Worm (Caenorhabditis elegans) whole organism, L1 larva: Measurements from ENCODE around the gene sra-4.

Experiments used
- C04F5.9 ChIP-seq: sonication (generic microtip); optimal IDR thresholded peaks from 2 replicates; lab custom pipeline; 2016; ENCODE audit warnings: missing genetic modification characterization, missing compliant biosample characterization
- F16B12.6 ChIP-seq: fragments of 150-350 bp; optimal IDR thresholded peaks from 2 replicates; lab custom pipeline; 2014; ENCODE audit warnings: missing biosample characterization, missing genetic modification characterization
- aha-1 ChIP-seq: fragments of 150-350 bp; optimal IDR thresholded peaks from 2 replicates; lab custom pipeline; 2014; ENCODE audit warnings: missing biosample characterization, missing genetic modification characterization
- aly-2 ChIP-seq: fragments of 150-350 bp; optimal IDR thresholded peaks from 2 replicates; lab custom pipeline; 2014; ENCODE audit warnings: missing biosample characterization, missing genetic modification characterization
- blmp-1 ChIP-seq: fragments of 150-350 bp; optimal IDR thresholded peaks from 2 replicates; lab custom pipeline; 2014; ENCODE audit warnings: missing biosample characterization, missing genetic modification characterization
- ceh-63 ChIP-seq: fragments of 200-800 bp; sonication (Bioruptor generic); optimal IDR thresholded peaks from 2 replicates; lab custom pipeline; 2018; ENCODE audit warnings: mild to moderate bottlenecking, missing genetic modification characterization, missing compliant biosample characterization
- ceh-8 ChIP-seq: fragments of 200-800 bp; sonication (Bioruptor generic); optimal IDR thresholded peaks from 2 replicates; lab custom pipeline; 2018; ENCODE audit warnings: mild to moderate bottlenecking, missing genetic modification characterization, moderate library complexity, missing compliant biosample characterization
- ceh-88 ChIP-seq: fragments of 200-800 bp; sonication (Bioruptor generic); IDR thresholded peaks from 2 replicates; pipeline ENCODE4 v1.3.6; 2022; ENCODE audit warnings: missing genetic modification characterization, missing compliant biosample characterization
- ceh-90 ChIP-seq: sonication (generic microtip); optimal IDR thresholded peaks from 2 replicates; lab custom pipeline; 2016; ENCODE audit warnings: missing genetic modification characterization, missing compliant biosample characterization
- ces-1 ChIP-seq: fragments of 150-350 bp; optimal IDR thresholded peaks from 2 replicates; lab custom pipeline; 2014; ENCODE audit warnings: missing biosample characterization, missing genetic modification reagents, missing genetic modification characterization
- dpl-1 ChIP-seq, 3 experiments: fragments of 150-350 bp in 2 of 3; sonication (generic microtip) in 1 of 3; optimal IDR thresholded peaks; 2 replicates each; lab custom pipeline; 2014 to 2017; ENCODE audit warnings: missing biosample characterization in 3 of 3, missing genetic modification characterization in 3 of 3, missing genetic modification reagents in 3 of 3
- efl-3 ChIP-seq: fragments of 200-800 bp; sonication (Bioruptor generic); optimal IDR thresholded peaks from 2 replicates; lab custom pipeline; 2018; ENCODE audit warnings: mild to moderate bottlenecking, missing genetic modification characterization, missing compliant biosample characterization
- elt-2 ChIP-seq: sonication (generic microtip); optimal IDR thresholded peaks from 2 replicates; lab custom pipeline; 2016; ENCODE audit warnings: missing genetic modification characterization, mild to moderate bottlenecking, inconsistent platforms, missing compliant biosample characterization, missing genetic modification reagents
- elt-3 ChIP-seq, 6 experiments: fragments of 150-350 bp in 1 of 6; sonication (generic microtip); optimal IDR thresholded peaks; 2 replicates each; lab custom pipeline; 2017 to 2018; ENCODE audit warnings: missing biosample characterization in 6 of 6, missing genetic modification characterization in 6 of 6, inconsistent platforms in 1 of 6
- fkh-10 ChIP-seq: sonication (generic microtip); optimal IDR thresholded peaks from 2 replicates; lab custom pipeline; 2017; ENCODE audit warnings: missing biosample characterization, missing genetic modification reagents, missing genetic modification characterization
- fos-1 ChIP-seq: fragments of 150-350 bp; optimal IDR thresholded peaks from 2 replicates; lab custom pipeline; 2014; ENCODE audit warnings: missing biosample characterization, missing genetic modification characterization
- grh-1 ChIP-seq: fragments of 200-800 bp; sonication (Bioruptor generic); IDR thresholded peaks from 2 replicates; pipeline ENCODE4 v1.3.6; 2022; ENCODE audit warnings: missing genetic modification reagents, missing genetic modification characterization, missing compliant biosample characterization
- hlh-17 ChIP-seq: fragments of 200-800 bp; sonication (Bioruptor generic); optimal IDR thresholded peaks from 2 replicates; lab custom pipeline; 2018; ENCODE audit warnings: missing genetic modification characterization, mild to moderate bottlenecking, missing compliant biosample characterization, moderate library complexity, borderline replicate concordance
- hlh-4 ChIP-seq: sonication (generic microtip); optimal IDR thresholded peaks from 2 replicates; lab custom pipeline; 2016; ENCODE audit warnings: mild to moderate bottlenecking, missing genetic modification characterization, missing compliant biosample characterization
- hpl-2 ChIP-seq: fragments of 150-350 bp; optimal IDR thresholded peaks from 2 replicates; lab custom pipeline; 2014; ENCODE audit warnings: missing biosample characterization, missing genetic modification reagents, missing genetic modification characterization
- lin-13 ChIP-seq: fragments of 150-350 bp; optimal IDR thresholded peaks from 2 replicates; lab custom pipeline; 2014; ENCODE audit warnings: missing biosample characterization, missing genetic modification reagents, missing genetic modification characterization
- lir-3 ChIP-seq: sonication (generic microtip); optimal IDR thresholded peaks from 2 replicates; lab custom pipeline; 2016; ENCODE audit warnings: mild to moderate bottlenecking, missing genetic modification characterization, moderate library complexity, missing compliant biosample characterization; ENCODE audit not compliant: poor library complexity
- lsy-2 ChIP-seq, 2 experiments: fragments of 150-350 bp; optimal IDR thresholded peaks; 2 replicates each; lab custom pipeline; 2014; ENCODE audit warnings: missing biosample characterization in 2 of 2, missing genetic modification characterization in 2 of 2
- mdl-1 ChIP-seq, 2 experiments: fragments of 150-350 bp; optimal IDR thresholded peaks; 2 replicates each; lab custom pipeline; 2014 to 2017; ENCODE audit warnings: missing biosample characterization in 2 of 2, missing genetic modification characterization in 2 of 2, inconsistent platforms in 1 of 2
- mef-2 ChIP-seq: fragments of 150-350 bp; optimal IDR thresholded peaks from 2 replicates; lab custom pipeline; 2014; ENCODE audit warnings: missing biosample characterization, missing genetic modification characterization
- mep-1 ChIP-seq: fragments of 150-350 bp; optimal IDR thresholded peaks from 2 replicates; lab custom pipeline; 2014; ENCODE audit warnings: missing biosample characterization, missing genetic modification characterization
- nhr-11 ChIP-seq: fragments of 150-350 bp; optimal IDR thresholded peaks from 2 replicates; lab custom pipeline; 2014; ENCODE audit warnings: missing biosample characterization, missing genetic modification characterization
- nhr-237 ChIP-seq: fragments of 150-350 bp; optimal IDR thresholded peaks from 2 replicates; lab custom pipeline; 2014; ENCODE audit warnings: missing biosample characterization, missing genetic modification characterization
- nhr-28 ChIP-seq: fragments of 150-350 bp; optimal IDR thresholded peaks from 2 replicates; lab custom pipeline; 2014; ENCODE audit warnings: missing biosample characterization, missing genetic modification characterization
- nhr-76 ChIP-seq: sonication (generic microtip); optimal IDR thresholded peaks from 2 replicates; lab custom pipeline; 2017; ENCODE audit warnings: missing biosample characterization, missing genetic modification characterization
- nhr-77 ChIP-seq: fragments of 150-350 bp; optimal IDR thresholded peaks from 2 replicates; lab custom pipeline; 2014; ENCODE audit warnings: missing biosample characterization, missing genetic modification characterization
- nhr-90 ChIP-seq: sonication (generic microtip); optimal IDR thresholded peaks from 2 replicates; lab custom pipeline; 2016; ENCODE audit warnings: mild to moderate bottlenecking, missing genetic modification characterization, missing compliant biosample characterization; ENCODE audit not compliant: poor library complexity
- pax-3 ChIP-seq: fragments of 200-800 bp; sonication (Bioruptor generic); optimal IDR thresholded peaks from 2 replicates; lab custom pipeline; 2018; ENCODE audit warnings: mild to moderate bottlenecking, missing genetic modification characterization, moderate library complexity, missing compliant biosample characterization
- skn-1 ChIP-seq: fragments of 150-350 bp; optimal IDR thresholded peaks from 2 replicates; lab custom pipeline; 2014; ENCODE audit warnings: missing biosample characterization, missing genetic modification characterization
- snu-23 ChIP-seq: sonication (generic microtip); optimal IDR thresholded peaks from 2 replicates; lab custom pipeline; 2016; ENCODE audit warnings: missing genetic modification characterization, missing compliant biosample characterization
- sox-4 ChIP-seq: sonication (generic microtip); optimal IDR thresholded peaks from 2 replicates; lab custom pipeline; 2016; ENCODE audit warnings: missing genetic modification characterization, missing compliant biosample characterization
- sptf-1 ChIP-seq: fragments of 150-350 bp; optimal IDR thresholded peaks from 2 replicates; lab custom pipeline; 2014; ENCODE audit warnings: missing biosample characterization, missing genetic modification characterization
- tlp-1 ChIP-seq: fragments of 150-350 bp; optimal IDR thresholded peaks from 2 replicates; lab custom pipeline; 2014; ENCODE audit warnings: missing biosample characterization, missing genetic modification characterization
- ztf-11 ChIP-seq, 2 experiments: sonication (generic microtip); optimal IDR thresholded peaks; 2 replicates each; lab custom pipeline; 2016 to 2017; ENCODE audit warnings: missing genetic modification characterization in 2 of 2, missing biosample characterization in 1 of 2, missing compliant biosample characterization in 1 of 2

sra-4 gene

ce11 chrII:9528480-9528879 is 14.2 kb downstream of the sra-4 start, which contains the start of gene sra-2:
TSS of gene sra-2 (plus strand) at chrII:9528780.
- TF ChIP-seq F16B12.6 (tag; lab: Kevin White, UChicago) (no peak), ceh-88 (GFP tag; lab: Robert Waterston, UW) (no peak), efl-3 (GFP tag; lab: Kevin White, UChicago) (no peak), fos-1 (tag; lab: Kevin White, UChicago) (no peak), snu-23 (GFP tag; lab: Kevin White, UChicago) (no peak), ceh-63 (GFP tag; lab: Kevin White, UChicago) (no peak), C04F5.9 (tag; lab: Kevin White, UChicago) (no peak), grh-1 (GFP tag; lab: Robert Waterston, UW) (no peak), mep-1 (no peak), pax-3 (no peak), dpl-1 (GFP tag; optimal IDR thresholded peaks at IDR 0.05; lab: Kevin White, UChicago) (no peak), elt-3 (tag; optimal IDR thresholded peaks at IDR 0.05; lab: Kevin White, UChicago) (no peak), blmp-1 (tag; lab: Kevin White, UChicago) (no peak), mdl-1 (tag; optimal IDR thresholded peaks at IDR 0.05; lab: Kevin White, UChicago) (no peak), nhr-90 (tag; lab: Kevin White, UChicago) (no peak), mef-2 (tag; lab: Kevin White, UChicago) (no peak), sptf-1 (tag; lab: Kevin White, UChicago) (no peak), nhr-77 (tag; lab: Kevin White, UChicago) (no peak), ces-1 (no peak)

ce11 chrII:9523539-9524224 is 19.0 kb downstream of the sra-4 start, which contains the start of gene mex-6:
TSS of gene mex-6 (plus strand) at chrII:9524174.
- TF ChIP-seq pax-3 (no peak), nhr-237 (tag; lab: Kevin White, UChicago) (no peak), aly-2 (no peak), ceh-90 (tag; lab: Kevin White, UChicago) (no peak), fkh-10 (GFP tag; lab: Kevin White, UChicago) (no peak), elt-2 (tag; lab: Kevin White, UChicago) (no peak), hlh-17 (GFP tag; lab: Kevin White, UChicago) (no peak), hpl-2 (no peak), ceh-8 (GFP tag; lab: Kevin White, UChicago) (no peak), skn-1 (no peak), blmp-1 (tag; lab: Kevin White, UChicago) (no peak), nhr-11 (tag; lab: Kevin White, UChicago) (no peak), lsy-2 (tag; optimal IDR thresholded peaks at IDR 0.05; lab: Kevin White, UChicago) (no peak), F16B12.6 (tag; lab: Kevin White, UChicago) (no peak)

- TF ChIP-seq nhr-28 (no peak), lin-13 (GFP tag; lab: Kevin White, UChicago) (no peak), ztf-11 (tag; optimal IDR thresholded peaks at IDR 0.05; lab: Kevin White, UChicago) (no peak), tlp-1 (tag; lab: Kevin White, UChicago) (no peak), lsy-2 (tag; optimal IDR thresholded peaks at IDR 0.05; lab: Kevin White, UChicago) (no peak), hlh-4 (no peak), lir-3 (no peak), aly-2 (no peak), sox-4 (no peak), nhr-76 (tag; lab: Kevin White, UChicago) (no peak), aha-1 (tag; lab: Kevin White, UChicago) (no peak), skn-1 (no peak), elt-2 (tag; lab: Kevin White, UChicago) (no peak), blmp-1 (tag; lab: Kevin White, UChicago) (no peak)
Observed at ce11 chrII:9522986-9523385, 19.7 kb downstream of the sra-4 start, which contains the start of gene AH6.17. TSS of gene AH6.17 (plus strand) at chrII:9523170.
